Fruit fly (Drosophila melanogaster): ENCODE measurements around the gene phu.
A peak's percentile ranks its signal among the peaks of the same experiment; 100 is the strongest.

Gene phu

dm6 chr3R:9510070-9510518 is 15.5 kb downstream of the phu start, which contains the start of gene rump (continued):
- TF ChIP-seq CG16779 (GFP tag; IDR thresholded peaks at IDR 0.05), result no peak
- no peak for TF ChIP-seq lmd (GFP tag; IDR thresholded peaks at IDR 0.05)
- no peak for TF ChIP-seq mirr (GFP tag; optimal IDR thresholded peaks at IDR 0.05)
- no peak for TF ChIP-seq CG6683 (GFP tag; optimal IDR thresholded peaks at IDR 0.05)
- no peak for TF ChIP-seq Ada2b (GFP tag; IDR thresholded peaks at IDR 0.05)
- TF ChIP-seq CG12299 (tag; optimal IDR thresholded peaks at IDR 0.05), result no peak
- peak; percentile 60 for TF ChIP-seq sd (tag; optimal IDR thresholded peaks at IDR 0.05)
- no peak for TF ChIP-seq CG10654 (GFP tag; optimal IDR thresholded peaks at IDR 0.05)
- no peak for TF ChIP-seq Aef1 (GFP tag; IDR thresholded peaks at IDR 0.05)
- TF ChIP-seq Lhr (GFP tag; optimal IDR thresholded peaks at IDR 0.05), result no peak
- TF ChIP-seq CG17612 (GFP tag; IDR thresholded peaks at IDR 0.05), result no peak
- TF ChIP-seq HHEX (GFP tag; optimal IDR thresholded peaks at IDR 0.05), result no peak
- peak; percentile 73 for TF ChIP-seq CG1603 (tag; optimal IDR thresholded peaks at IDR 0.05)
- no peak for TF ChIP-seq CG1024 (GFP tag; IDR thresholded peaks at IDR 0.05)
- TF ChIP-seq CG14441 (GFP tag; IDR thresholded peaks at IDR 0.05), result no peak
- TF ChIP-seq CG11504 (tag; optimal IDR thresholded peaks at IDR 0.05), result no peak
- no peak for TF ChIP-seq CG3407 (GFP tag; optimal IDR thresholded peaks at IDR 0.05)
- no peak for TF ChIP-seq CG11696 (GFP tag; IDR thresholded peaks at IDR 0.05)
- TF ChIP-seq CG2116 (GFP tag; optimal IDR thresholded peaks at IDR 0.05), result peak; percentile 95
- no peak for TF ChIP-seq tin (GFP tag; optimal IDR thresholded peaks at IDR 0.05)
- peak; percentile 8 for TF ChIP-seq Xbp1 (GFP tag; optimal IDR thresholded peaks at IDR 0.05)
- no peak for TF ChIP-seq Ets65A (GFP tag)
- no peak for TF ChIP-seq CG8388 (GFP tag; optimal IDR thresholded peaks at IDR 0.05)
- no peak for TF ChIP-seq CG3838 (GFP tag; optimal IDR thresholded peaks at IDR 0.05)
- TF ChIP-seq CG7786 (GFP tag; optimal IDR thresholded peaks at IDR 0.05), result peak; percentile 32
- no peak for TF ChIP-seq Dip2 (GFP tag; IDR thresholded peaks at IDR 0.05)
- no peak for TF ChIP-seq CG6175 (GFP tag; IDR thresholded peaks at IDR 0.05)
- no peak for TF ChIP-seq Nf-YB (GFP tag; optimal IDR thresholded peaks at IDR 0.05)
- TF ChIP-seq Hand (GFP tag; optimal IDR thresholded peaks at IDR 0.05), result no peak
- no peak for TF ChIP-seq CG30431 (GFP tag; optimal IDR thresholded peaks at IDR 0.05)
- peak; percentile 5 for TF ChIP-seq nerfin-1 (tag; optimal IDR thresholded peaks at IDR 0.05)
- no peak for TF ChIP-seq CG1792 (GFP tag; optimal IDR thresholded peaks at IDR 0.05)
- TF ChIP-seq CTCF (GFP tag; optimal IDR thresholded peaks at IDR 0.05), result no peak
- TF ChIP-seq CG17829 (tag; optimal IDR thresholded peaks at IDR 0.05), result peak; percentile 54
- TF ChIP-seq bsh (GFP tag; optimal IDR thresholded peaks at IDR 0.05), result peak in 1 of 2 experiments; percentile 13
- TF ChIP-seq CG1529 (GFP tag; optimal IDR thresholded peaks at IDR 0.05), result no peak
- peak; percentile 2 for TF ChIP-seq CG16863 (GFP tag; optimal IDR thresholded peaks at IDR 0.05)
- TF ChIP-seq slou (GFP tag; optimal IDR thresholded peaks at IDR 0.05), result no peak
- TF ChIP-seq HLHmδ (GFP tag; optimal IDR thresholded peaks at IDR 0.05), result no peak
- TF ChIP-seq sob (GFP tag; IDR thresholded peaks at IDR 0.05), result no peak
- TF ChIP-seq CG6813 (GFP tag; optimal IDR thresholded peaks at IDR 0.05), result no peak
- peak; percentile 43 for TF ChIP-seq lilli (GFP tag; optimal IDR thresholded peaks at IDR 0.05)
- TF ChIP-seq CG43689 (GFP tag; IDR thresholded peaks at IDR 0.05), result no peak
- peak; percentile 77 for TF ChIP-seq trem (tag; optimal IDR thresholded peaks at IDR 0.05)
- TF ChIP-seq CG10267 (tag; optimal IDR thresholded peaks at IDR 0.05), result peak; percentile 65
- TF ChIP-seq Asciz (GFP tag; optimal IDR thresholded peaks at IDR 0.05), result no peak
- peak; percentile 8 for TF ChIP-seq CG10147 (GFP tag; optimal IDR thresholded peaks at IDR 0.05)
- TF ChIP-seq CG8944 (GFP tag; optimal IDR thresholded peaks at IDR 0.05), result no peak
- TF ChIP-seq luna (GFP tag; optimal IDR thresholded peaks at IDR 0.05), result no peak
- no peak for TF ChIP-seq CG8359 (GFP tag; optimal IDR thresholded peaks at IDR 0.05; ENCODE audit: borderline replicate concordance)
- TF ChIP-seq fd64A (GFP tag; optimal IDR thresholded peaks at IDR 0.05), result no peak
- no peak for TF ChIP-seq NC2α (GFP tag; optimal IDR thresholded peaks at IDR 0.05)
